Worm (Caenorhabditis elegans) whole organism, late embryonic: Measurements from ENCODE around the gene pxd-1.

Experiments used
- C08G9.2 ChIP-seq: sonication (generic microtip); optimal IDR thresholded peaks from 2 replicates; lab custom pipeline; 2016; ENCODE audit warnings: mild to moderate bottlenecking, missing genetic modification characterization, moderate library complexity, missing compliant biosample characterization
- C38D4.7 ChIP-seq: fragments of 200-800 bp; sonication (Bioruptor generic); optimal IDR thresholded peaks from 2 replicates; lab custom pipeline; 2018; ENCODE audit warnings: mild to moderate bottlenecking, missing genetic modification characterization, moderate library complexity, missing compliant biosample characterization
- K02D7.2 ChIP-seq: sonication (generic microtip); optimal IDR thresholded peaks from 2 replicates; lab custom pipeline; 2017; ENCODE audit warnings: mild to moderate bottlenecking, missing genetic modification characterization, missing compliant biosample characterization
- K09A11.1 ChIP-seq: sonication (generic microtip); optimal IDR thresholded peaks from 2 replicates; lab custom pipeline; 2017; ENCODE audit warnings: antibody characterized with exemption, mild to moderate bottlenecking, missing genetic modification characterization, missing compliant biosample characterization; ENCODE audit not compliant: insufficient read depth
- ama-1 ChIP-seq: fragments of 150-350 bp; optimal IDR thresholded peaks from 2 replicates; lab custom pipeline; 2014
- ceh-14 ChIP-seq: sonication (generic microtip); optimal IDR thresholded peaks from 2 replicates; lab custom pipeline; 2016; ENCODE audit warnings: missing genotype, missing genetic modification characterization, missing compliant biosample characterization
- ceh-18 ChIP-seq: sonication (generic microtip); optimal IDR thresholded peaks from 2 replicates; lab custom pipeline; 2016; ENCODE audit warnings: missing genetic modification characterization, missing compliant biosample characterization
- ceh-19 ChIP-seq: fragments of 200-800 bp; sonication (Bioruptor generic); optimal IDR thresholded peaks from 2 replicates; lab custom pipeline; 2018; ENCODE audit warnings: mild to moderate bottlenecking, missing genetic modification characterization, missing compliant biosample characterization
- ceh-2 ChIP-seq: sonication (generic microtip); optimal IDR thresholded peaks from 2 replicates; lab custom pipeline; 2016; ENCODE audit warnings: missing genotype, missing genetic modification characterization, missing compliant biosample characterization
- ceh-24 ChIP-seq: sonication (generic microtip); optimal IDR thresholded peaks from 2 replicates; lab custom pipeline; 2016; ENCODE audit warnings: mild to moderate bottlenecking, missing genetic modification characterization, missing compliant biosample characterization
- ceh-30 ChIP-seq: fragments of 150-350 bp; optimal IDR thresholded peaks from 2 replicates; lab custom pipeline; 2014; ENCODE audit warnings: missing biosample characterization, missing genetic modification characterization
- ceh-31 ChIP-seq: sonication (generic microtip); optimal IDR thresholded peaks from 2 replicates; lab custom pipeline; 2016; ENCODE audit warnings: missing genetic modification characterization, missing compliant biosample characterization
- ceh-48 ChIP-seq: sonication (generic microtip); optimal IDR thresholded peaks from 2 replicates; lab custom pipeline; 2016; ENCODE audit warnings: missing genetic modification characterization, inconsistent platforms, missing compliant biosample characterization
- ceh-6 ChIP-seq: fragments of 200-800 bp; sonication (Bioruptor generic); optimal IDR thresholded peaks from 2 replicates; lab custom pipeline; 2018; ENCODE audit warnings: mild to moderate bottlenecking, missing genetic modification characterization, missing compliant biosample characterization
- dve-1 ChIP-seq: sonication (generic microtip); optimal IDR thresholded peaks from 2 replicates; lab custom pipeline; 2017; ENCODE audit warnings: antibody characterized with exemption, mild to moderate bottlenecking, missing genetic modification characterization, missing compliant biosample characterization
- elt-2 ChIP-seq: sonication (generic microtip); optimal IDR thresholded peaks from 2 replicates; lab custom pipeline; 2016; ENCODE audit warnings: missing genetic modification reagents, missing genetic modification characterization, missing compliant biosample characterization
- elt-4 ChIP-seq: sonication (generic microtip); optimal IDR thresholded peaks from 2 replicates; lab custom pipeline; 2016; ENCODE audit warnings: missing genetic modification characterization, missing compliant biosample characterization
- ets-4 ChIP-seq: sonication (generic microtip); optimal IDR thresholded peaks from 2 replicates; lab custom pipeline; 2016; ENCODE audit warnings: missing genetic modification characterization, missing compliant biosample characterization
- fkh-10 ChIP-seq: fragments of 150-350 bp; optimal IDR thresholded peaks from 2 replicates; lab custom pipeline; 2014; ENCODE audit warnings: missing biosample characterization, missing genetic modification reagents, missing genetic modification characterization
- fkh-6 ChIP-seq: sonication (generic microtip); optimal IDR thresholded peaks from 2 replicates; lab custom pipeline; 2016; ENCODE audit warnings: missing genetic modification characterization, missing compliant biosample characterization
- gmeb-2 ChIP-seq: sonication (generic microtip); optimal IDR thresholded peaks from 2 replicates; lab custom pipeline; 2016; ENCODE audit warnings: missing genetic modification characterization, inconsistent platforms, missing compliant biosample characterization
- hlh-30 ChIP-seq: sonication (generic microtip); optimal IDR thresholded peaks from 2 replicates; lab custom pipeline; 2017; ENCODE audit warnings: antibody characterized with exemption, missing genetic modification characterization, missing compliant biosample characterization; ENCODE audit not compliant: insufficient read depth
- hlh-8 ChIP-seq: sonication (generic microtip); optimal IDR thresholded peaks from 2 replicates; lab custom pipeline; 2016; ENCODE audit warnings: missing genotype, missing genetic modification characterization, missing compliant biosample characterization
- nfya-1 ChIP-seq: sonication (generic microtip); optimal IDR thresholded peaks from 2 replicates; lab custom pipeline; 2017; ENCODE audit warnings: missing genetic modification characterization, mild to moderate bottlenecking, missing compliant biosample characterization, antibody characterized with exemption, moderate library complexity
- nhr-11 ChIP-seq: fragments of 150-350 bp; optimal IDR thresholded peaks from 2 replicates; lab custom pipeline; 2014; ENCODE audit warnings: missing biosample characterization, missing genetic modification characterization
- odd-2 ChIP-seq: sonication (generic microtip); optimal IDR thresholded peaks from 2 replicates; lab custom pipeline; 2017; ENCODE audit warnings: antibody characterized with exemption, mild to moderate bottlenecking, missing genetic modification characterization, missing compliant biosample characterization
- pag-3 ChIP-seq: sonication (generic microtip); optimal IDR thresholded peaks from 2 replicates; lab custom pipeline; 2016; ENCODE audit warnings: missing compliant biosample characterization, missing genetic modification characterization, borderline replicate concordance
- ref-2 ChIP-seq: sonication (generic microtip); optimal IDR thresholded peaks from 2 replicates; lab custom pipeline; 2016; ENCODE audit warnings: missing genetic modification characterization, missing compliant biosample characterization
- rnt-1 ChIP-seq: sonication (generic microtip); optimal IDR thresholded peaks from 2 replicates; lab custom pipeline; 2016; ENCODE audit warnings: missing genetic modification characterization, missing compliant biosample characterization
- sdc-2 ChIP-seq: sonication (generic microtip); optimal IDR thresholded peaks from 2 replicates; lab custom pipeline; 2016; ENCODE audit warnings: missing genotype, missing genetic modification characterization, missing compliant biosample characterization
- sox-2 ChIP-seq: fragments of 200-800 bp; sonication (Bioruptor generic); IDR thresholded peaks from 2 replicates; pipeline ENCODE4 v1.3.6; 2022; ENCODE audit warnings: missing genetic modification reagents, missing genetic modification characterization, missing compliant biosample characterization
- sox-4 ChIP-seq: sonication (generic microtip); optimal IDR thresholded peaks from 2 replicates; lab custom pipeline; 2017; ENCODE audit warnings: mild to moderate bottlenecking, missing genetic modification characterization, inconsistent platforms, missing compliant biosample characterization
- tbx-2 ChIP-seq: sonication (generic microtip); optimal IDR thresholded peaks from 2 replicates; lab custom pipeline; 2016; ENCODE audit warnings: missing genetic modification characterization, missing compliant biosample characterization
- ttx-3 ChIP-seq: sonication (generic microtip); optimal IDR thresholded peaks from 2 replicates; lab custom pipeline; 2016; ENCODE audit warnings: missing genetic modification reagents, missing genetic modification characterization, missing compliant biosample characterization
- unc-3 ChIP-seq, 2 experiments: fragments of 200-800 bp in 1 of 2; sonication (Bioruptor generic) in 1 of 2; sonication (generic microtip) in 1 of 2; conservative IDR thresholded peaks in 1 of 2; optimal IDR thresholded peaks in 1 of 2; 2 replicates each; pipeline versions ENCODE4 v1.3.6 to Lab custom; 2016 to 2022; ENCODE audit warnings: missing compliant biosample characterization in 2 of 2, missing genetic modification characterization in 2 of 2, missing genetic modification reagents in 1 of 2
- unc-42 ChIP-seq: sonication (generic microtip); optimal IDR thresholded peaks from 2 replicates; lab custom pipeline; 2016; ENCODE audit warnings: missing genotype, missing genetic modification characterization, missing compliant biosample characterization
- zip-5 ChIP-seq: sonication (generic microtip); optimal IDR thresholded peaks from 2 replicates; lab custom pipeline; 2016; ENCODE audit warnings: missing genetic modification characterization, missing compliant biosample characterization
- ztf-16 ChIP-seq: sonication (generic microtip); optimal IDR thresholded peaks from 2 replicates; lab custom pipeline; 2017; ENCODE audit warnings: missing genetic modification characterization, missing compliant biosample characterization

Gene pxd-1

DNA sequence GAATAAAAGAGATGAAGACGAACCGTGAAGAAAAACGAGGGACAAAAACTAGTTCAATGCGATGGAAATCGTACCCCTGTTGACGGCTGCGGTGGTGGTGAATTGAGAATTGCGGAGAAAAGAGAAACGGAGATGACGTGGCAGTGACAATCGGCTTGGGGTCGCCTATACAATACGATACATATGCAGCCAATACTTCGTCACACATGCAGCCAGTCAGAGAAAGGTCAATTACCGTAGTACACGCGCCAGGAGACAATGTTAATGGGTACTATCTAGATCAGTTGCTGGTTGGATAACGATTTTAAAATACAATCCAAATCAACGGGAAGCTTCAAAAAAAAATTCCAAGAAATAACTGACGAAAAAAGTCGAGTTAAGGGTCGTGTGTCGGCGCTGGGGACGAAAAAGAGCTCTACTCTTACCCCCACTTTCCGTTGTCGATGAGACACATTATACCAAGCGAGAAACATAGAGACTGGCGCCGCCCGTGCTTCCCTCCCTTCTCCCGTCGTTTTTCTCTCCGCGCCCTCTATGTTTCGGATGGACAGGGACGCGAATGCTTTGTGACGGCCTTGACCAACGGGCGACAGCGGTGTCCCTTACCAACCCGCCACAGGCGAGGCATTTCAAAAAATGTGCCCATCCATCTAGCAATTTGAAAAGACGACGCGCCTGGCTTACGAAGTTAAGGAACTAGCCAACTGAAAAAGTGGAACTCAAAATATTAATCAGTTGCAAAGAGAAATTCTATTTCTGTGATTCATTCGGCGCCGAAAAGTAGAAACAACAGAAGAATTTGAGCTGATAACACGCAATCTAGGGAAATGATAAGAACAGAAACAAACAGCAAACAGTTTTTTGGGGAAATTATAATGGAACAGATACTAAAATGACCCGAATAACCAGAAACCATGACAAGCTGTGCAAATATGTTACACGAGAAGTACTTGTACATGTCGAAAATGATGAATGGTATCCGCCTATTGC, 12.9 kb downstream of the pxd-1 start:
- TF ChIP-seq ztf-16 (tag; lab: Kevin White, UChicago) (no peak), elt-2 (tag; lab: Kevin White, UChicago) (peak; percentile 75)

DNA sequence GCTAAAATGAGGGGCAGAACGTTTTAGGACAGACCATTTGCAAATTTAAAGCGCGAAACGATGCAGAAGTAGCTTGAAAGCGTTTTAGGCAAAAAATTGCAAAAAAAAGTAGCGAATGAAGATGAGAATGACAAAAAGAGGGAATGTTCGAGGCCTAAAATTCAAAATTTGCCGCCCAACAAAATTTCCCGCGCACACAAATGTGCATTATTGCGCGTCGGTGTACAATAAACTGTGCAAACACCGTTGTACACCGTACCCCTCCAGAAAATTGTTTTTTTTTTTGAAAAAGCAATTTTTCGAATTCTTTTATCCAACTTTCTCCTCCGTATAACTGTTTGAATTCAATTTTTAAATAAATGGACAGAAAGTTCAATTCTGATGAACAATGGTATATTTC, 13.9 kb downstream of the pxd-1 start, which contains the start of gene snpc-3.4:
snpc-3.4 (plus strand) TSS at position 237 of the 400 bp plus-strand sequence.
- TF ChIP-seq rnt-1 (tag; lab: Kevin White, UChicago) (peak; percentile 23), ceh-31 (tag; lab: Kevin White, UChicago) (peak; percentile 35), nfya-1 (tag; lab: Kevin White, UChicago) (peak; percentile 73), ceh-30 (tag; lab: Kevin White, UChicago) (no peak), unc-42 (tag; lab: Kevin White, UChicago) (peak; percentile 45), ceh-18 (tag; lab: Kevin White, UChicago) (peak; percentile 25), tbx-2 (no peak), ceh-19 (GFP tag; lab: Kevin White, UChicago) (no peak), dve-1 (peak; percentile 8), ztf-16 (tag; lab: Kevin White, UChicago) (peak; percentile 31), nhr-11 (tag; lab: Kevin White, UChicago) (no peak), sox-4 (tag; lab: Kevin White, UChicago) (no peak), elt-4 (tag; lab: Kevin White, UChicago) (no peak)
- TF ChIP-seq, all 69 proteins: peak for 7

DNA sequence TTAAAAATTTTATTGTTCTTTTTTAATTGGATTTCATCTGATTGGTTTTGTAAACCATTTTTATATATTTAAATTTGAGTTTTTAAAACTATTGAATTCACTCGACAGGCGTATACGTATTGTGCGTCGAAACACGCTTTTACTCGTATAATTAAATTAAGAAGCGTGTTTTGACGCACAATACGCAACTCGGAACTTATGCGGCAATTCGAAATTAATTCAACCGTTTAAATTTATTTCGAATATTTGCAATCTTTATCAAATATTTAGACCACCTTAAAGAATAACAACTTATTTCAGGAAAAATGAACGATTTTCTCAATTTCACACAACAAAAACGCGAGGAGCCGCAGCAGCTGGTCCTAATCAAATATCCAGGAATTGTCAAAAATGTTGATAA, 15.9 kb downstream of the pxd-1 start, which contains the start of gene tftc-5:
tftc-5 (plus strand) TSS at position 301 of the 400 bp plus-strand sequence.
- TF ChIP-seq fkh-6: no peak
- no peak for TF ChIP-seq zip-5 (tag; lab: Kevin White, UChicago)
- no peak for TF ChIP-seq ceh-6
- TF ChIP-seq nfya-1 (tag; lab: Kevin White, UChicago): no peak
- no peak for TF ChIP-seq ttx-3
- no peak for TF ChIP-seq K02D7.2 (tag; lab: Kevin White, UChicago)
- TF ChIP-seq odd-2 (tag; lab: Kevin White, UChicago): no peak
- TF ChIP-seq ets-4 (tag; lab: Kevin White, UChicago): no peak
- no peak for TF ChIP-seq ceh-24 (tag; lab: Kevin White, UChicago)

DNA sequence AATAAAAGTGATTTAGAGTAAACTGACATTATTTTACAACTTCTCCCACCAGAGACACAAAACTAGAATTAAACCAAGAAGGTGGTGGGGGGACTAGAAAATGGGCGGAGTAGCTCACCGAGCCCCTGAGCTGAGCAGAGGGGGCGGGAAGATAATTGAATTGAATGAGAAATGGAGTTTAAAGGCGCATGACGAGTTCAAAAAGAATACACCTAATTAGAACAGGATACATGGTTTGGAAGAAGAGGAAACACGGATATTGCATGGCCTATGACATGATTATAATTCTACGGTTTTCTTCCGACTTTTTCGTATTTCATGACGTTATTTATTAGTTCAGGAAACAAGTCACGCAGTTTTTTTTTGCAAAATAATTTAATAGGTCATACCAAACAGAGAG, 22.1 kb downstream of the pxd-1 start, which contains the start of gene T02C12.5:
T02C12.5 (minus strand) TSS at position 101 of the 400 bp plus-strand sequence.
- TF ChIP-seq ceh-19 (GFP tag; lab: Kevin White, UChicago) (no peak), unc-42 (tag; lab: Kevin White, UChicago) (peak; percentile 90), sox-2 (GFP tag; lab: Robert Waterston, UW) (no peak), nfya-1 (tag; lab: Kevin White, UChicago) (no peak), dve-1 (no peak), ceh-14 (no peak), sdc-2 (tag; lab: Kevin White, UChicago) (no peak), C38D4.7 (GFP tag; lab: Kevin White, UChicago) (no peak)

DNA sequence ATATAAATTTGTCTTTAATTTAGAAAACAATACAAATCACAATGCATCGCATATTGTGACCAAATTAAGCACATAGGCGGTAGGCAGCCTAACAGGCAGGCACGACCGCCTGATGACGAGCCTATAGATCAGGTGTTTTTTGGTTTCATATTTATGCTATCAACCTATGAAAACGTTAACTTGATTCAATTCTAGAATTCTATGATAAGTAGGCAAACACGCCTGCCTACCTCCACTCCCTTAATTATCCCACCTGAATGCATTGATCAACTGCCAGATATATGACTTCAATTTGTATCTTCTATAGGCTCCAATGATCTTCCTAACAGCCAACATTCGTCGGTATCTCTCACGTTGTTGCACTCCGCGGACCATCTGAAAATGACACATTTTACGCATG, 24.9 kb downstream of the pxd-1 start:
- no peak for TF ChIP-seq hlh-30 (tag; lab: Kevin White, UChicago)
- TF ChIP-seq gmeb-2 (tag; lab: Kevin White, UChicago): no peak
- no peak for TF ChIP-seq ref-2
- TF ChIP-seq ceh-2 (tag; lab: Kevin White, UChicago): no peak
- TF ChIP-seq dve-1: no peak
- TF ChIP-seq ceh-14: no peak
- TF ChIP-seq nhr-11 (tag; lab: Kevin White, UChicago): no peak
- no peak for TF ChIP-seq C08G9.2 (tag; lab: Kevin White, UChicago)
- TF ChIP-seq unc-42 (tag; lab: Kevin White, UChicago): no peak
- TF ChIP-seq ceh-30 (tag; lab: Kevin White, UChicago): no peak
- TF ChIP-seq hlh-8 (tag; lab: Kevin White, UChicago): no peak
- no peak for TF ChIP-seq fkh-10 (GFP tag; lab: Kevin White, UChicago)
- no peak for TF ChIP-seq ama-1
- TF ChIP-seq ztf-16 (tag; lab: Kevin White, UChicago): no peak
- TF ChIP-seq ceh-19 (GFP tag; lab: Kevin White, UChicago): no peak
- TF ChIP-seq ceh-48 (tag; lab: Kevin White, UChicago): no peak
- TF ChIP-seq elt-4 (tag; lab: Kevin White, UChicago): no peak
- TF ChIP-seq unc-3 (GFP tag; conservative IDR thresholded peaks at IDR 0.05; lab: Robert Waterston, UW): no peak
- TF ChIP-seq unc-3 (tag; optimal IDR thresholded peaks at IDR 0.05; lab: Kevin White, UChicago): no peak
- TF ChIP-seq pag-3: no peak
- no peak for TF ChIP-seq K09A11.1 (tag; lab: Kevin White, UChicago)
